Fruit fly (Drosophila melanogaster): Measurements from ENCODE around the gene CG5815.

dm6 chr3R:27108111-27108510 is 4.3 kb upstream of the CG5815 start:
- no peak for TF ChIP-seq CTCF (optimal IDR thresholded peaks at IDR 0.05)
- no peak for TF ChIP-seq CG8478 (optimal IDR thresholded peaks at IDR 0.05)

All from S2 (cell line).